Worm (Caenorhabditis elegans) whole organism, young adult: ENCODE results near the gene srw-130.
A peak's percentile ranks its signal among the peaks of the same experiment; 100 is the strongest.

Source experiments
- F10E7.11 ChIP-seq: sonication (generic microtip); optimal IDR thresholded peaks from 2 replicates; lab custom pipeline; 2017; ENCODE audit warnings: mild to moderate bottlenecking, missing genetic modification characterization, moderate library complexity, missing compliant biosample characterization
- F33H1.4 ChIP-seq: fragments of 200-800 bp; sonication (Bioruptor generic); IDR thresholded peaks from 2 replicates; pipeline ENCODE4 v1.3.6; 2022; ENCODE audit warnings: missing genetic modification reagents, missing genetic modification characterization, missing compliant biosample characterization
- T26A5.8 ChIP-seq: sonication (generic microtip); optimal IDR thresholded peaks from 2 replicates; lab custom pipeline; 2016; ENCODE audit warnings: missing genetic modification characterization, missing compliant biosample characterization
- Y53F4B.3 ChIP-seq: fragments of 200-800 bp; sonication (Bioruptor generic); IDR thresholded peaks from 2 replicates; pipeline ENCODE4 v1.3.6; 2022; ENCODE audit warnings: missing genetic modification reagents, missing genetic modification characterization, missing compliant biosample characterization
- Y53G8AR.9 ChIP-seq: fragments of 200-800 bp; sonication (Bioruptor generic); conservative IDR thresholded peaks from 2 replicates; pipeline ENCODE4 v1.3.6; 2022; ENCODE audit warnings: missing genetic modification reagents, missing genetic modification characterization, missing compliant biosample characterization
- Y79H2A.3 ChIP-seq: fragments of 200-800 bp; sonication (Bioruptor generic); conservative IDR thresholded peaks from 2 replicates; pipeline ENCODE4 v1.3.6; 2022; ENCODE audit warnings: missing genetic modification reagents, missing genetic modification characterization, missing compliant biosample characterization
- ZK185.1 ChIP-seq: sonication (generic microtip); optimal IDR thresholded peaks from 2 replicates; lab custom pipeline; 2016; ENCODE audit warnings: mild to moderate bottlenecking, missing genetic modification characterization, missing compliant biosample characterization; ENCODE audit not compliant: poor library complexity, severe bottlenecking
- aptf-2 ChIP-seq: fragments of 200-800 bp; sonication (Bioruptor generic); conservative IDR thresholded peaks from 2 replicates; pipeline ENCODE4 v1.3.6; 2022; ENCODE audit warnings: missing genetic modification reagents, missing genetic modification characterization, missing compliant biosample characterization
- atf-7 ChIP-seq: sonication (generic microtip); optimal IDR thresholded peaks from 2 replicates; lab custom pipeline; 2017; ENCODE audit warnings: mild to moderate bottlenecking, missing genetic modification characterization, missing compliant biosample characterization
- chd-7 ChIP-seq: sonication (generic microtip); optimal IDR thresholded peaks from 2 replicates; lab custom pipeline; 2016; ENCODE audit warnings: mild to moderate bottlenecking, missing genetic modification characterization, moderate library complexity, missing compliant biosample characterization
- egl-44 ChIP-seq: fragments of 200-800 bp; sonication (Bioruptor generic); IDR thresholded peaks from 2 replicates; pipeline ENCODE4 v1.3.6; 2022; ENCODE audit warnings: missing genetic modification reagents, missing genetic modification characterization, missing compliant biosample characterization
- fkh-3 ChIP-seq: sonication (generic microtip); optimal IDR thresholded peaks from 2 replicates; lab custom pipeline; 2016; ENCODE audit warnings: mild to moderate bottlenecking, missing genetic modification characterization, missing compliant biosample characterization
- gei-17 ChIP-seq: fragments of 200-800 bp; sonication (Bioruptor generic); optimal IDR thresholded peaks from 2 replicates; lab custom pipeline; 2018; ENCODE audit warnings: mild to moderate bottlenecking, missing genetic modification characterization, missing compliant biosample characterization
- let-607 ChIP-seq, 2 experiments: fragments of 200-800 bp in 1 of 2; sonication (Bioruptor generic) in 1 of 2; sonication (generic microtip) in 1 of 2; optimal IDR thresholded peaks; 2 replicates each; lab custom pipeline; 2016 to 2018; ENCODE audit warnings: mild to moderate bottlenecking in 2 of 2, missing compliant biosample characterization in 2 of 2, missing genetic modification characterization in 2 of 2, moderate library complexity in 2 of 2, missing genotype in 1 of 2
- lsl-1 ChIP-seq: fragments of 200-800 bp; sonication (Bioruptor generic); optimal IDR thresholded peaks from 2 replicates; lab custom pipeline; 2018; ENCODE audit warnings: mild to moderate bottlenecking, missing genetic modification characterization, moderate library complexity, missing compliant biosample characterization
- madf-6 ChIP-seq: fragments of 200-800 bp; sonication (Bioruptor generic); IDR thresholded peaks from 2 replicates; pipeline ENCODE4 v1.3.6; 2022; ENCODE audit warnings: missing genetic modification reagents, missing genetic modification characterization, missing compliant biosample characterization
- nfya-2 ChIP-seq: fragments of 200-800 bp; sonication (Bioruptor generic); IDR thresholded peaks from 2 replicates; pipeline ENCODE4 v1.3.6; 2022; ENCODE audit warnings: missing genetic modification reagents, missing genetic modification characterization, missing compliant biosample characterization
- nhr-80 ChIP-seq: sonication (generic microtip); optimal IDR thresholded peaks from 2 replicates; lab custom pipeline; 2016; ENCODE audit warnings: missing genetic modification characterization, missing compliant biosample characterization
- pha-4 ChIP-seq: fragments of 150-350 bp; sonication (generic microtip); optimal IDR thresholded peaks from 2 replicates; lab custom pipeline; 2014; ENCODE audit warnings: missing biosample characterization, missing genetic modification reagents, missing genetic modification characterization
- tbp1 ChIP-seq: fragments of 200-800 bp; sonication (Bioruptor generic); optimal IDR thresholded peaks from 2 replicates; lab custom pipeline; 2018; ENCODE audit warnings: mild to moderate bottlenecking, missing genetic modification characterization, missing compliant biosample characterization
- unc-62 ChIP-seq: fragments of 150-350 bp; optimal IDR thresholded peaks from 2 replicates; lab custom pipeline; 2014; ENCODE audit warnings: missing biosample characterization, missing genetic modification reagents, missing genetic modification characterization
- ztf-3 ChIP-seq: fragments of 200-800 bp; sonication (Bioruptor generic); optimal IDR thresholded peaks from 2 replicates; lab custom pipeline; 2018; ENCODE audit warnings: mild to moderate bottlenecking, missing genetic modification characterization, missing compliant biosample characterization

Gene srw-130

ce11 chrV:3507691-3508090 lies 41.0 kb downstream of the srw-130 start, which contains the start of gene str-225:
Gene str-225 (plus strand): TSS chrV:3507822.
- no peak for TF ChIP-seq Y79H2A.3 (GFP tag; lab: Robert Waterston, UW)
- no peak for TF ChIP-seq atf-7
- TF ChIP-seq madf-6, result no peak
- no peak for TF ChIP-seq ZK185.1 (tag; lab: Kevin White, UChicago)
- TF ChIP-seq F10E7.11 (tag; lab: Kevin White, UChicago), result no peak
- no peak for TF ChIP-seq nfya-2 (GFP tag; lab: Robert Waterston, UW)
- no peak for TF ChIP-seq fkh-3
- TF ChIP-seq ztf-3 (GFP tag; lab: Kevin White, UChicago), result no peak
- no peak for TF ChIP-seq F33H1.4 (GFP tag; lab: Robert Waterston, UW)
- no peak for TF ChIP-seq Y53F4B.3 (GFP tag; lab: Robert Waterston, UW)
- no peak for TF ChIP-seq T26A5.8 (tag; lab: Kevin White, UChicago)
- TF ChIP-seq gei-17 (GFP tag; lab: Kevin White, UChicago), result no peak
- no peak for TF ChIP-seq chd-7

- peak; percentile 24 for TF ChIP-seq lsl-1 (GFP tag; lab: Kevin White, UChicago)
Observed at ce11 chrV:3506252-3506651, 42.4 kb downstream of the srw-130 start, which contains the start of gene ugt-64. Gene ugt-64 (minus strand): TSS chrV:3506352.

ce11 chrV:3505745-3506144 lies 43.0 kb downstream of the srw-130 start:
- TF ChIP-seq Y79H2A.3 (GFP tag; lab: Robert Waterston, UW) (no peak), egl-44 (GFP tag; lab: Robert Waterston, UW) (no peak), tbp1 (GFP tag; lab: Kevin White, UChicago) (peak; percentile 21), pha-4 (tag; lab: Kevin White, UChicago) (peak; percentile 48), nhr-80 (peak; percentile 79), atf-7 (peak; percentile 26), aptf-2 (no peak), let-607 (tag; optimal IDR thresholded peaks at IDR 0.05; lab: Kevin White, UChicago) (no peak), unc-62 (GFP tag; lab: Kevin White, UChicago) (peak; percentile 62)

- no peak for TF ChIP-seq Y53G8AR.9 (GFP tag; lab: Robert Waterston, UW)
- TF ChIP-seq, all 124 proteins: peak for 0
Observed at ce11 chrV:3502038-3502437, 46.7 kb downstream of the srw-130 start, which contains the start of the genes C07G3.8 and C07G3.10. Gene C07G3.8 (minus strand): TSS chrV:3502138. Gene C07G3.10 (plus strand): TSS chrV:3502307.
